Worm (Caenorhabditis elegans) whole organism, L4/young adult: ENCODE data around the gene pigk-1.
A peak's percentile ranks its signal among the peaks of the same experiment; 100 is the strongest.

ENCODE experiments used
- W03F9.2 ChIP-seq: fragments of 150-350 bp; optimal IDR thresholded peaks from 2 replicates; lab custom pipeline; 2014; ENCODE audit warnings: missing biosample characterization, missing genetic modification characterization
- dao-5 ChIP-seq: sonication (generic microtip); optimal IDR thresholded peaks from 2 replicates; lab custom pipeline; 2016; ENCODE audit warnings: missing genotype, missing genetic modification characterization, moderate library complexity, missing compliant biosample characterization
- him-1 ChIP-seq: sonication (generic microtip); optimal IDR thresholded peaks from 2 replicates; lab custom pipeline; 2016; ENCODE audit warnings: missing genotype, missing genetic modification reagents, missing genetic modification characterization, missing compliant biosample characterization

pigk-1 gene

ce11 chrIV:11100271-11100670, 9.5 kb downstream of the pigk-1 start, which contains the start of gene str-3:
TSS of gene str-3 (minus strand) at chrIV:11100371.
- TF ChIP-seq him-1 (tag; lab: Kevin White, UChicago) (no peak), dao-5 (no peak), W03F9.2 (tag; lab: Kevin White, UChicago) (no peak)

- TF ChIP-seq him-1 (tag; lab: Kevin White, UChicago) (no peak), W03F9.2 (tag; lab: Kevin White, UChicago) (no peak), dao-5 (no peak)
Measured at ce11 chrIV:11097795-11098194, 12.0 kb downstream of the pigk-1 start, which contains the start of gene M7.12. TSS of gene M7.12 (minus strand) at chrIV:11097982.

- no peak for TF ChIP-seq dao-5
- TF ChIP-seq him-1 (tag; lab: Kevin White, UChicago) = no peak
- no peak for TF ChIP-seq W03F9.2 (tag; lab: Kevin White, UChicago)
Measured at ce11 chrIV:11094974-11095373, 14.8 kb downstream of the pigk-1 start, which contains the start of gene M7.8. TSS of gene M7.8 (minus strand) at chrIV:11095085.

- TF ChIP-seq him-1 (tag; lab: Kevin White, UChicago) (no peak), dao-5 (no peak), W03F9.2 (tag; lab: Kevin White, UChicago) (no peak)
Measured at ce11 chrIV:11094052-11094451, 15.8 kb downstream of the pigk-1 start.

ce11 chrIV:11092502-11093080, 17.2 kb downstream of the pigk-1 start, which contains the start of gene bcc-1:
TSS of gene bcc-1 (minus strand) at chrIV:11092552.
- TF ChIP-seq dao-5 = no peak
- TF ChIP-seq him-1 (tag; lab: Kevin White, UChicago) = no peak
- TF ChIP-seq W03F9.2 (tag; lab: Kevin White, UChicago) = no peak

ce11 chrIV:11089527-11089926, 20.3 kb downstream of the pigk-1 start, which contains the start of gene M7.7:
TSS of gene M7.7 (plus strand) at chrIV:11089827.
- TF ChIP-seq W03F9.2 (tag; lab: Kevin White, UChicago) (no peak), him-1 (tag; lab: Kevin White, UChicago) (no peak), dao-5 (no peak)

ce11 chrIV:11083609-11084008, 26.2 kb downstream of the pigk-1 start, which contains the start of gene klc-1:
TSS of gene klc-1 (plus strand) at chrIV:11083735.
- TF ChIP-seq dao-5 (no peak), him-1 (tag; lab: Kevin White, UChicago) (no peak), W03F9.2 (tag; lab: Kevin White, UChicago) (no peak)

- TF ChIP-seq dao-5 = peak; percentile 52
- TF ChIP-seq W03F9.2 (tag; lab: Kevin White, UChicago) = peak; percentile 70
- peak; percentile 90 for TF ChIP-seq him-1 (tag; lab: Kevin White, UChicago)
Measured at ce11 chrIV:11082789-11083235, 27.0 kb downstream of the pigk-1 start.

ce11 chrIV:11082153-11082552, 27.7 kb downstream of the pigk-1 start, which contains the start of gene let-70:
TSS of gene let-70 (minus strand) at chrIV:11082253.
- TF ChIP-seq dao-5 = no peak
- no peak for TF ChIP-seq him-1 (tag; lab: Kevin White, UChicago)
- TF ChIP-seq W03F9.2 (tag; lab: Kevin White, UChicago) = no peak

ce11 chrIV:11080823-11081285, 29.0 kb downstream of the pigk-1 start, which contains the start of gene atg-7:
TSS of gene atg-7 (minus strand) at chrIV:11081055.
- TF ChIP-seq him-1 (tag; lab: Kevin White, UChicago) (no peak), dao-5 (no peak)

ce11 chrIV:11078482-11078881, 31.3 kb downstream of the pigk-1 start, which contains the start of gene Y5F2A.4:
TSS of gene Y5F2A.4 (minus strand) at chrIV:11078582.
- no peak for TF ChIP-seq him-1 (tag; lab: Kevin White, UChicago)
- no peak for TF ChIP-seq dao-5
- no peak for TF ChIP-seq W03F9.2 (tag; lab: Kevin White, UChicago)

- no peak for TF ChIP-seq dao-5
- TF ChIP-seq W03F9.2 (tag; lab: Kevin White, UChicago) = no peak
Measured at ce11 chrIV:11068314-11068713, 41.5 kb downstream of the pigk-1 start.

- TF ChIP-seq W03F9.2 (tag; lab: Kevin White, UChicago) = no peak
- no peak for TF ChIP-seq him-1 (tag; lab: Kevin White, UChicago)
- TF ChIP-seq dao-5 = no peak
Measured at ce11 chrIV:11067003-11067402, 42.8 kb downstream of the pigk-1 start, which contains the start of gene ttr-17. TSS of gene ttr-17 (minus strand) at chrIV:11067026.

ce11 chrIV:11063962-11064361, 45.9 kb downstream of the pigk-1 start, which contains the start of gene ttr-16:
TSS of gene ttr-16 (minus strand) at chrIV:11064137.
- TF ChIP-seq dao-5 (no peak), W03F9.2 (tag; lab: Kevin White, UChicago) (no peak), him-1 (tag; lab: Kevin White, UChicago) (no peak)
